Fruit fly (Drosophila melanogaster): Measurements from ENCODE around the gene CG9953.

The CG9953 gene

dm6 chr3L:6968961-6969814 is at the start of gene CG9953, which contains the start of gene Mis12 (continued):
- TF ChIP-seq Stat92E (GFP tag; optimal IDR thresholded peaks at IDR 0.05): no peak
- TF ChIP-seq CG10543 (GFP tag; optimal IDR thresholded peaks at IDR 0.05): no peak
- TF ChIP-seq tap (tag; optimal IDR thresholded peaks at IDR 0.05): no peak
- peak; percentile 62; the same call in 1 of the 2 replicates for TF ChIP-seq Ptx1 (GFP tag; IDR thresholded peaks at IDR 0.05)
- no peak for TF ChIP-seq gcm2 (GFP tag; optimal IDR thresholded peaks at IDR 0.05)
- TF ChIP-seq ham (GFP tag; IDR thresholded peaks at IDR 0.05): no peak
- no peak for TF ChIP-seq CG13624 (GFP tag; optimal IDR thresholded peaks at IDR 0.05)
- TF ChIP-seq CG14860 (GFP tag; IDR thresholded peaks at IDR 0.05; ENCODE audit: partially characterized antibody): no peak
- no peak for TF ChIP-seq CG14667 (GFP tag; IDR thresholded peaks at IDR 0.05)
- no peak for TF ChIP-seq Hand (GFP tag; optimal IDR thresholded peaks at IDR 0.05)
- TF ChIP-seq CG12391 (tag; optimal IDR thresholded peaks at IDR 0.05): peak; percentile 64
- no peak for TF ChIP-seq caup (GFP tag; optimal IDR thresholded peaks at IDR 0.05; ENCODE audit: severe bottlenecking)
- TF ChIP-seq onecut (GFP tag; IDR thresholded peaks at IDR 0.05): 0 out of 2 replicates have a peak, but pooled peaks have one; percentile 19
- peak; percentile 15 for TF ChIP-seq CG10979 (tag; optimal IDR thresholded peaks at IDR 0.05)
- TF ChIP-seq Nf-YA (GFP tag; IDR thresholded peaks at IDR 0.05): no peak
- no peak for TF ChIP-seq lab (GFP tag; optimal IDR thresholded peaks at IDR 0.05)
- TF ChIP-seq Side (GFP tag; optimal IDR thresholded peaks at IDR 0.05): no peak
- peak; percentile 39; the same call in 1 of the 2 replicates for TF ChIP-seq CG1024 (GFP tag; IDR thresholded peaks at IDR 0.05)
- TF ChIP-seq da (GFP tag; optimal IDR thresholded peaks at IDR 0.05): no peak
- peak; percentile 21 for TF ChIP-seq H2.0 (GFP tag; IDR thresholded peaks at IDR 0.05)
- no peak for TF ChIP-seq schlank (tag; optimal IDR thresholded peaks at IDR 0.05)
- TF ChIP-seq zfh1 (GFP tag; IDR thresholded peaks at IDR 0.05): peak; percentile 23; the same call in 1 of the 3 replicates
- no peak for TF ChIP-seq NK7.1 (GFP tag; optimal IDR thresholded peaks at IDR 0.05)
- peak; percentile 59 for TF ChIP-seq gem (tag; optimal IDR thresholded peaks at IDR 0.05)
- no peak for TF ChIP-seq wor (GFP tag; IDR thresholded peaks at IDR 0.05)
- TF ChIP-seq vfl (GFP tag; optimal IDR thresholded peaks at IDR 0.05): no peak
- TF ChIP-seq CG2199 (GFP tag; IDR thresholded peaks at IDR 0.05): no peak
- TF ChIP-seq eve (GFP tag; optimal IDR thresholded peaks at IDR 0.05): no peak
- no peak for TF ChIP-seq CG6791 (GFP tag; IDR thresholded peaks at IDR 0.05; ENCODE audit: partially characterized antibody)
- TF ChIP-seq Bdp1 (GFP tag; optimal IDR thresholded peaks at IDR 0.05): no peak
- no peak for TF ChIP-seq fd96Cb (tag; optimal IDR thresholded peaks at IDR 0.05)
- no peak for TF ChIP-seq slou (GFP tag; optimal IDR thresholded peaks at IDR 0.05)
- TF ChIP-seq Med (GFP tag): peak; percentile 65
- peak; percentile 6 for TF ChIP-seq Nf-YB (GFP tag; optimal IDR thresholded peaks at IDR 0.05)
- TF ChIP-seq chn (GFP tag; optimal IDR thresholded peaks at IDR 0.05): peak; percentile 11
- TF ChIP-seq Eip74EF (GFP tag; optimal IDR thresholded peaks at IDR 0.05): peak in 1 of 2 experiments; percentile 17
- TF ChIP-seq CG31441 (GFP tag; IDR thresholded peaks at IDR 0.05): no peak; the same call in 1 of the 2 replicates
- peak; percentile 82 for TF ChIP-seq sens (GFP tag)
- no peak for TF ChIP-seq sob (GFP tag; IDR thresholded peaks at IDR 0.05)
- no peak for TF ChIP-seq Kr (GFP tag; optimal IDR thresholded peaks at IDR 0.05)
- no peak for TF ChIP-seq pfk (GFP tag; optimal IDR thresholded peaks at IDR 0.05)
- TF ChIP-seq CrebB (tag; optimal IDR thresholded peaks at IDR 0.05): no peak
- TF ChIP-seq repo (GFP tag; optimal IDR thresholded peaks at IDR 0.05): no peak
- no peak for TF ChIP-seq CG14050 (GFP tag; IDR thresholded peaks at IDR 0.05)
- TF ChIP-seq CG6683 (GFP tag; optimal IDR thresholded peaks at IDR 0.05): no peak
- no peak for TF ChIP-seq CG7928 (GFP tag; optimal IDR thresholded peaks at IDR 0.05)
- 0 out of 3 replicates have a peak, but pooled peaks have one; percentile 30 for TF ChIP-seq CG34422 (GFP tag; IDR thresholded peaks at IDR 0.05)
- TF ChIP-seq tio (GFP tag; optimal IDR thresholded peaks at IDR 0.05): peak; percentile 68
- peak; percentile 31; the same call in 1 of the 3 replicates for TF ChIP-seq tgo (GFP tag; IDR thresholded peaks at IDR 0.05)

Measured in whole organism, embryonic.